Worm (Caenorhabditis elegans) whole organism, early embryonic: Measurements from ENCODE around the gene K01D12.8.

ENCODE experiments used
- B0310.2 ChIP-seq: sonication (generic microtip); optimal IDR thresholded peaks from 2 replicates; lab custom pipeline; 2016; ENCODE audit warnings: mild to moderate bottlenecking, missing genetic modification characterization, missing compliant biosample characterization
- F13C5.2 ChIP-seq: sonication (generic microtip); optimal IDR thresholded peaks from 2 replicates; lab custom pipeline; 2017; ENCODE audit warnings: mild to moderate bottlenecking, missing genetic modification characterization, inconsistent platforms, missing compliant biosample characterization
- aly-1 ChIP-seq: sonication (generic microtip); optimal IDR thresholded peaks from 2 replicates; lab custom pipeline; 2016; ENCODE audit warnings: missing genetic modification characterization, missing compliant biosample characterization
- ama-1 ChIP-seq: fragments of 150-350 bp; optimal IDR thresholded peaks from 2 replicates; lab custom pipeline; 2014
- ceh-13 ChIP-seq: fragments of 200-800 bp; sonication (Bioruptor generic); optimal IDR thresholded peaks from 2 replicates; lab custom pipeline; 2018; ENCODE audit warnings: mild to moderate bottlenecking, missing genetic modification characterization, missing compliant biosample characterization
- ceh-36 ChIP-seq: sonication (generic microtip); optimal IDR thresholded peaks from 2 replicates; lab custom pipeline; 2016; ENCODE audit warnings: missing genetic modification characterization, inconsistent platforms, missing compliant biosample characterization
- ets-7 ChIP-seq: sonication (generic microtip); optimal IDR thresholded peaks from 2 replicates; lab custom pipeline; 2016; ENCODE audit warnings: missing genotype, missing genetic modification characterization, missing compliant biosample characterization
- flt-1 ChIP-seq: fragments of 200-800 bp; sonication (Bioruptor generic); IDR thresholded peaks from 2 replicates; pipeline ENCODE4 v1.3.6; 2022; ENCODE audit warnings: missing genetic modification characterization, missing compliant biosample characterization
- hmbx-1 ChIP-seq: sonication (generic microtip); optimal IDR thresholded peaks from 2 replicates; lab custom pipeline; 2016; ENCODE audit warnings: mild to moderate bottlenecking, missing genetic modification characterization, missing compliant biosample characterization
- hmg-4 ChIP-seq: fragments of 200-800 bp; sonication (Bioruptor generic); optimal IDR thresholded peaks from 2 replicates; lab custom pipeline; 2018; ENCODE audit warnings: mild to moderate bottlenecking, missing genetic modification characterization, missing compliant biosample characterization
- hnd-1 ChIP-seq: sonication (generic microtip); optimal IDR thresholded peaks from 2 replicates; lab custom pipeline; 2016; ENCODE audit warnings: missing genetic modification characterization, missing compliant biosample characterization
- pes-1 ChIP-seq: fragments of 200-800 bp; sonication (Bioruptor generic); IDR thresholded peaks from 2 replicates; pipeline ENCODE4 v1.3.6; 2022; ENCODE audit warnings: missing genetic modification reagents, missing genetic modification characterization, missing compliant biosample characterization
- scrt-1 ChIP-seq: fragments of 200-800 bp; sonication (Bioruptor generic); IDR thresholded peaks from 2 replicates; pipeline ENCODE4 v1.3.6; 2022; ENCODE audit warnings: missing genetic modification characterization, missing compliant biosample characterization
- sea-1 ChIP-seq: fragments of 200-800 bp; sonication (Bioruptor generic); conservative IDR thresholded peaks from 2 replicates; pipeline ENCODE4 v1.3.6; 2022; ENCODE audit warnings: missing genetic modification characterization, missing compliant biosample characterization
- tbx-11 ChIP-seq: fragments of 200-800 bp; sonication (Bioruptor generic); IDR thresholded peaks from 2 replicates; pipeline ENCODE4 v1.3.6; 2022; ENCODE audit warnings: missing genetic modification characterization, missing compliant biosample characterization
- tbx-37 ChIP-seq: fragments of 200-800 bp; sonication (Bioruptor generic); conservative IDR thresholded peaks from 2 replicates; pipeline ENCODE4 v1.3.6; 2022; ENCODE audit warnings: missing genetic modification reagents, missing genetic modification characterization, missing compliant biosample characterization
- tra-4 ChIP-seq: sonication (generic microtip); optimal IDR thresholded peaks from 2 replicates; lab custom pipeline; 2017; ENCODE audit warnings: missing genetic modification characterization, missing compliant biosample characterization

Gene K01D12.8

DNA sequence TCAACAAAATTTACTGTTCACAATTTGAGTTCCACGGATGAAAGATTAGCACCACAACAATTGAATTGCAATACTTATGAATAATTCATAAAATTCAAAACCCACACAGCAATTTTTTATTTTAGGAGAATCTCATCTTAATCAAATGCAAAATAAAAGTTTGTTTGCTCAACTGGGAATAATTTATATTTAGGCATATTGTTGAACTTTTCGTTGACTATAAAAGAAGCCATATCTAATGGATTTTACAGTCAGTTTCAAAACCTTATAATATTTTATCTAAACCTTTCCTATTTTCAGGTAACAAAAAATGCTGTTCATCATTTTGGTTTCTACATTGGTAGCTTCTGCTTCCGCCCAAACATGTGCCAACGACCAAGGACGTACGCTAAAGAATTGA, 15.8 kb downstream of the K01D12.8 start, which contains the start of gene C54D10.3:
Gene C54D10.3 (plus strand): TSS at position 301 of the 400 bp plus-strand sequence.
- TF ChIP-seq ceh-36 (tag; lab: Kevin White, UChicago): no peak
- no peak for TF ChIP-seq tbx-11 (GFP tag; lab: Robert Waterston, UW)
- no peak for TF ChIP-seq hmbx-1 (tag; lab: Kevin White, UChicago)
- TF ChIP-seq B0310.2 (tag; lab: Kevin White, UChicago): no peak
- TF ChIP-seq aly-1 (tag; lab: Kevin White, UChicago): no peak
- no peak for TF ChIP-seq hmg-4 (GFP tag; lab: Kevin White, UChicago)
- no peak for TF ChIP-seq ceh-13 (GFP tag; lab: Kevin White, UChicago)
- TF ChIP-seq tra-4 (tag; lab: Kevin White, UChicago): no peak
- no peak for TF ChIP-seq tbx-37
- no peak for TF ChIP-seq sea-1
- TF ChIP-seq scrt-1 (GFP tag; lab: Robert Waterston, UW): no peak
- TF ChIP-seq flt-1 (GFP tag; lab: Robert Waterston, UW): no peak
- no peak for TF ChIP-seq pes-1 (GFP tag; lab: Robert Waterston, UW)
- TF ChIP-seq ama-1 (lab: Kevin White, UChicago): no peak
- TF ChIP-seq ets-7 (tag; lab: Kevin White, UChicago): no peak

- TF ChIP-seq ceh-13 (GFP tag; lab: Kevin White, UChicago) (no peak), tra-4 (tag; lab: Kevin White, UChicago) (no peak), scrt-1 (GFP tag; lab: Robert Waterston, UW) (no peak)
Measured at ce11 chrV:12420843-12421242, 18.4 kb downstream of the K01D12.8 start, which contains the start of gene C54D10.4. TSS of gene C54D10.4 (minus strand) at chrV:12420943.

- no peak for TF ChIP-seq aly-1 (tag; lab: Kevin White, UChicago)
- TF ChIP-seq pes-1 (GFP tag; lab: Robert Waterston, UW): no peak
- no peak for TF ChIP-seq F13C5.2 (tag; lab: Kevin White, UChicago)
- TF ChIP-seq ceh-13 (GFP tag; lab: Kevin White, UChicago): no peak
- no peak for TF ChIP-seq scrt-1 (GFP tag; lab: Robert Waterston, UW)
- TF ChIP-seq hmbx-1 (tag; lab: Kevin White, UChicago): no peak
- no peak for TF ChIP-seq B0310.2 (tag; lab: Kevin White, UChicago)
Measured at ce11 chrV:12421360-12421759, 18.9 kb downstream of the K01D12.8 start.

- no peak for TF ChIP-seq tbx-11 (GFP tag; lab: Robert Waterston, UW)
- no peak for TF ChIP-seq B0310.2 (tag; lab: Kevin White, UChicago)
- TF ChIP-seq ceh-36 (tag; lab: Kevin White, UChicago): no peak
- no peak for TF ChIP-seq hmg-4 (GFP tag; lab: Kevin White, UChicago)
- no peak for TF ChIP-seq scrt-1 (GFP tag; lab: Robert Waterston, UW)
- no peak for TF ChIP-seq sea-1
Measured at ce11 chrV:12427826-12428225, 25.4 kb downstream of the K01D12.8 start.

ce11 chrV:12429039-12429438, 26.6 kb downstream of the K01D12.8 start, which contains the start of gene C54D10.5:
TSS of gene C54D10.5 (plus strand) at chrV:12429339.
- no peak for TF ChIP-seq tbx-37
- TF ChIP-seq ceh-13 (GFP tag; lab: Kevin White, UChicago): no peak
- no peak for TF ChIP-seq F13C5.2 (tag; lab: Kevin White, UChicago)
- TF ChIP-seq ceh-36 (tag; lab: Kevin White, UChicago): no peak
- no peak for TF ChIP-seq sea-1
- TF ChIP-seq flt-1 (GFP tag; lab: Robert Waterston, UW): no peak
- TF ChIP-seq hmbx-1 (tag; lab: Kevin White, UChicago): no peak
- no peak for TF ChIP-seq B0310.2 (tag; lab: Kevin White, UChicago)
- no peak for TF ChIP-seq hnd-1 (tag; lab: Kevin White, UChicago)
- TF ChIP-seq aly-1 (tag; lab: Kevin White, UChicago): no peak
- no peak for TF ChIP-seq ama-1 (lab: Kevin White, UChicago)
- TF ChIP-seq hmg-4 (GFP tag; lab: Kevin White, UChicago): no peak
- no peak for TF ChIP-seq pes-1 (GFP tag; lab: Robert Waterston, UW)
- no peak for TF ChIP-seq ets-7 (tag; lab: Kevin White, UChicago)
- no peak for TF ChIP-seq tbx-11 (GFP tag; lab: Robert Waterston, UW)
- TF ChIP-seq tra-4 (tag; lab: Kevin White, UChicago): no peak
- no peak for TF ChIP-seq scrt-1 (GFP tag; lab: Robert Waterston, UW)

- TF ChIP-seq ama-1 (lab: Kevin White, UChicago) (no peak), tra-4 (tag; lab: Kevin White, UChicago) (no peak), flt-1 (GFP tag; lab: Robert Waterston, UW) (no peak), ceh-13 (GFP tag; lab: Kevin White, UChicago) (no peak), pes-1 (GFP tag; lab: Robert Waterston, UW) (no peak), hmg-4 (GFP tag; lab: Kevin White, UChicago) (no peak), ceh-36 (tag; lab: Kevin White, UChicago) (no peak), scrt-1 (GFP tag; lab: Robert Waterston, UW) (no peak), tbx-37 (no peak), F13C5.2 (tag; lab: Kevin White, UChicago) (no peak)
Measured at ce11 chrV:12432111-12432510, 29.7 kb downstream of the K01D12.8 start, which contains the start of gene C54D10.13. TSS of gene C54D10.13 (minus strand) at chrV:12432289.

DNA sequence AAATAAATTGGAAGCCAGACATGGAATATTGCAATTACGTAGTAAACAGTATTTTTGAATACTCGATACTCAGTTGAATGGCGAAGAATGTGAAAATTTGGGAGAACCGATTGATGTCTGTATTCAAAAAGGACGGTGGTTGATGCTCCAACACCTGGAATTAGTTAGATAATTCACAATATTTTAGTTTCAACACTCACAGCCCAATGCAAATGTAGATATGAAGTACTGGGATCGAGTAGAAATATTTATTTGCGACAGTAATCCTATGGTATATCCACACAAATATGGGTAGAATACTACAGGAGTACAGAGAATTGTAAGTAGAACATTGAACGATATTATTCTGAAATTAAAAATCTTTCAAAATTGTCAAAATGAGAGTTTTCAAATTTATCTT, 30.6 kb downstream of the K01D12.8 start:
- TF ChIP-seq ama-1 (lab: Kevin White, UChicago): no peak
- TF ChIP-seq tra-4 (tag; lab: Kevin White, UChicago): no peak
- TF ChIP-seq hmg-4 (GFP tag; lab: Kevin White, UChicago): no peak
- no peak for TF ChIP-seq scrt-1 (GFP tag; lab: Robert Waterston, UW)
- TF ChIP-seq ets-7 (tag; lab: Kevin White, UChicago): no peak
- no peak for TF ChIP-seq ceh-13 (GFP tag; lab: Kevin White, UChicago)
- TF ChIP-seq hmbx-1 (tag; lab: Kevin White, UChicago): no peak
